Worm (Caenorhabditis elegans) whole organism, late embryonic: ENCODE data around the gene egl-5.

Experiments
- ama-1 ChIP-seq: fragments of 150-350 bp; optimal IDR thresholded peaks from 2 replicates; lab custom pipeline; 2014
- ceh-22 ChIP-seq: sonication (generic microtip); optimal IDR thresholded peaks from 2 replicates; lab custom pipeline; 2017; ENCODE audit warnings: missing biosample characterization, missing genetic modification characterization
- elt-2 ChIP-seq: sonication (generic microtip); optimal IDR thresholded peaks from 2 replicates; lab custom pipeline; 2016; ENCODE audit warnings: missing genetic modification reagents, missing genetic modification characterization, missing compliant biosample characterization
- ets-4 ChIP-seq: sonication (generic microtip); optimal IDR thresholded peaks from 2 replicates; lab custom pipeline; 2016; ENCODE audit warnings: missing genetic modification characterization, missing compliant biosample characterization
- madf-2 ChIP-seq: sonication (generic microtip); optimal IDR thresholded peaks from 2 replicates; lab custom pipeline; 2017; ENCODE audit warnings: missing genetic modification characterization, missing compliant biosample characterization
- nhr-11 ChIP-seq: fragments of 150-350 bp; optimal IDR thresholded peaks from 2 replicates; lab custom pipeline; 2014; ENCODE audit warnings: missing biosample characterization, missing genetic modification characterization
- odd-2 ChIP-seq: sonication (generic microtip); optimal IDR thresholded peaks from 2 replicates; lab custom pipeline; 2017; ENCODE audit warnings: antibody characterized with exemption, mild to moderate bottlenecking, missing genetic modification characterization, missing compliant biosample characterization
- pag-3 ChIP-seq: sonication (generic microtip); optimal IDR thresholded peaks from 2 replicates; lab custom pipeline; 2016; ENCODE audit warnings: missing compliant biosample characterization, missing genetic modification characterization, borderline replicate concordance
- pha-4 ChIP-seq: fragments of 150-350 bp; optimal IDR thresholded peaks from 2 replicates; lab custom pipeline; 2018; ENCODE audit warnings: missing biosample characterization, missing genetic modification reagents, missing genetic modification characterization
- pqm-1 ChIP-seq: sonication (generic microtip); optimal IDR thresholded peaks from 2 replicates; lab custom pipeline; 2016; ENCODE audit warnings: missing genetic modification characterization, missing compliant biosample characterization
- sox-2 ChIP-seq: fragments of 200-800 bp; sonication (Bioruptor generic); IDR thresholded peaks from 2 replicates; pipeline ENCODE4 v1.3.6; 2022; ENCODE audit warnings: missing genetic modification reagents, missing genetic modification characterization, missing compliant biosample characterization
- unc-3 ChIP-seq, 2 experiments: fragments of 200-800 bp in 1 of 2; sonication (Bioruptor generic) in 1 of 2; sonication (generic microtip) in 1 of 2; conservative IDR thresholded peaks in 1 of 2; optimal IDR thresholded peaks in 1 of 2; 2 replicates each; pipeline versions ENCODE4 v1.3.6 to Lab custom; 2016 to 2022; ENCODE audit warnings: missing compliant biosample characterization in 2 of 2, missing genetic modification characterization in 2 of 2, missing genetic modification reagents in 1 of 2
- unc-86 ChIP-seq: sonication (generic microtip); optimal IDR thresholded peaks from 2 replicates; lab custom pipeline; 2016; ENCODE audit warnings: missing genetic modification characterization, missing compliant biosample characterization

DNA sequence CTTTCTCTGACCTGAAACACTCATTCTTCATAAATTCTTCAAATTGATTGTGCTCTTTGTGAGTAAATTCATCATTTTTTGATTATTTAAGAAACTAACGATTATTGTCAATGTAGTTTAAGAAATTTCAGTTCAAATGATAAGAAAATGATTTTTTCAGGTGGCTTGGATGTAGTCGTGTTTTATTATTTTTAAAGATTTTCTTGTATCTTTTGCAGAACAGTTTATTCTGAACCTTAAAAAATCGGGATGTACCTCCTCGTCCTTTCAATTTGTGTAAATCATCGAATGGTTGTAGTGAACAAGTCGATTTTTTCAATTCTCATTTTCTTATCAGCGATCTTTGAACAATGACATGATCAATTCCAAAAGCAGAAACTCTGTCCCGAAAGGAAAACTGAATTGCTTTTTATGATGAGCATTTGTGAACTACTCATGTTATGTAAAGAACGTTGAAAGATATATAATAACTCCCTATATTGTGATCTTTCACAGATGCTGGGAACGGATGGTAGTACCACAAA lies 51.1 kb downstream of the egl-5 start, which contains the start of gene slc-17.3:
- TF ChIP-seq unc-3 (GFP tag; conservative IDR thresholded peaks at IDR 0.05; lab: Robert Waterston, UW) (no peak), unc-3 (tag; optimal IDR thresholded peaks at IDR 0.05; lab: Kevin White, UChicago) (no peak), ceh-22 (tag; lab: Kevin White, UChicago) (no peak), pqm-1 (tag; lab: Kevin White, UChicago) (no peak), pag-3 (tag; lab: Kevin White, UChicago) (no peak), sox-2 (GFP tag; lab: Robert Waterston, UW) (no peak), unc-86 (tag; lab: Kevin White, UChicago) (no peak), ets-4 (tag; lab: Kevin White, UChicago) (no peak), madf-2 (no peak), elt-2 (tag; lab: Kevin White, UChicago) (no peak), ama-1 (no peak), nhr-11 (no peak), pha-4 (tag; lab: Kevin White, UChicago) (no peak), odd-2 (tag; lab: Kevin White, UChicago) (no peak)
